Fruit fly (Drosophila melanogaster): ENCODE data around the gene CG31115.

The CG31115 gene

DNA sequence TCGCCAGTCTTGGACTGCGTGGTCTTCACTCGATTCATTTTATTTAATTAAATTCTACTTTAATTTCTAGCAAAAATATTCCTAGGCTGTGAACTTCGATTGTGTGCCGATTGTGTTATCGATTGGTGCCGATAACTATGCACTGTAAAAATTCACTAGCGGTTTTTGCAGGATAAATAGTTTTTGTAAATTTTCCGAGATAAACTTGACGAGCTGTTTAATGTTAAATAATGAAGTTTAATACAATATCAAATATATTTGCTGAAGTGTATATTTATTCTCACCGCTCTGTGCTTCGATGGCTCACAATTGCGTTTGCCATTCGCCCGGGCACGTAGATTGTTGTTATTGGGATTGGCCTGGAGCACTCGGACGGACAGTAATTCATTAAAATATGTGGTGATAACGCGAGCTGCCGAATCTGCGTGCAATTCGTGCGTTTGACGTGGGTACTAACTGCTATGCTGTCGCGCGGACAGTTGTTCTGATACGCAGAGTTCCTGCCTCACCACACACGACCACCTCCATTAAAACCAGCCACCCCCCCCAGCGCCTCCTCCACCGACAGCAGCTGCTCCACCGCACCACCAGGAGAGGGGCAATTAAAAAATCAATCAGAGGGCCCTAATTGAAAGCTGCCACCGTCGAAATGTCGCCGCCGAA is 11.7 kb upstream of the CG31115 start, which contains the start of the genes EMC6 and Hr96 (continued):
- TF ChIP-seq gsb-n (tag; optimal IDR thresholded peaks at IDR 0.05) (no peak), sd (tag; optimal IDR thresholded peaks at IDR 0.05) (peak; percentile 88), Dp (GFP tag; optimal IDR thresholded peaks at IDR 0.05) (peak; percentile 39), H2.0 (GFP tag; IDR thresholded peaks at IDR 0.05) (peak; percentile 90), CG4617 (GFP tag; optimal IDR thresholded peaks at IDR 0.05; ENCODE audit: borderline replicate concordance) (peak; percentile 99), CG32767 (GFP tag; IDR thresholded peaks at IDR 0.05) (peak; percentile 87), pfk (GFP tag; optimal IDR thresholded peaks at IDR 0.05) (peak; percentile 29), CG4707 (GFP tag; optimal IDR thresholded peaks at IDR 0.05) (peak; percentile 72), E2f1 (GFP tag; IDR thresholded peaks at IDR 0.05) (peak; percentile 91), CG7372 (GFP tag; IDR thresholded peaks at IDR 0.05) (peak; percentile 91), CG18619 (GFP tag; optimal IDR thresholded peaks at IDR 0.05) (peak; percentile 91), croc (GFP tag; conservative IDR thresholded peaks at IDR 0.05) (peak; percentile 79), CG1603 (tag; optimal IDR thresholded peaks at IDR 0.05) (peak; percentile 97), CG18011 (GFP tag; optimal IDR thresholded peaks at IDR 0.05) (peak; percentile 83), lmd (GFP tag; IDR thresholded peaks at IDR 0.05) (peak; percentile 92), CG7987 (GFP tag; optimal IDR thresholded peaks at IDR 0.05) (peak; percentile 86), Scr (GFP tag; IDR thresholded peaks at IDR 0.05; ENCODE audit: partially characterized antibody) (peak; percentile 69), Myb (GFP tag; optimal IDR thresholded peaks at IDR 0.05) (peak; percentile 70), CG1647 (GFP tag; optimal IDR thresholded peaks at IDR 0.05) (peak; percentile 93), tin (GFP tag; optimal IDR thresholded peaks at IDR 0.05) (peak; percentile 94), CG14667 (GFP tag; IDR thresholded peaks at IDR 0.05) (peak; percentile 88), CG2116 (GFP tag; optimal IDR thresholded peaks at IDR 0.05) (peak; percentile 86), Poxn (GFP tag; IDR thresholded peaks at IDR 0.05) (peak; percentile 77), sisA (GFP tag; IDR thresholded peaks at IDR 0.05) (peak; percentile 93), CG12299 (tag; optimal IDR thresholded peaks at IDR 0.05) (peak; percentile 90), bcd (GFP tag; optimal IDR thresholded peaks at IDR 0.05) (peak; percentile 94), ato (GFP tag; IDR thresholded peaks at IDR 0.05; ENCODE audit: partially characterized antibody) (peak; percentile 82), ranshi (GFP tag; IDR thresholded peaks at IDR 0.05) (peak; percentile 91), CG17802 (tag; optimal IDR thresholded peaks at IDR 0.05) (peak; percentile 82), sob (GFP tag; IDR thresholded peaks at IDR 0.05) (peak; percentile 96), emc (GFP tag; optimal IDR thresholded peaks at IDR 0.05) (peak; percentile 82), fd3F (GFP tag; optimal IDR thresholded peaks at IDR 0.05) (peak; percentile 91), Chrac-16 (GFP tag; optimal IDR thresholded peaks at IDR 0.05) (peak; percentile 96), HmgD (GFP tag; optimal IDR thresholded peaks at IDR 0.05) (peak; percentile 55), Gug (GFP tag; IDR thresholded peaks at IDR 0.05) (peak; percentile 93), CG10543 (GFP tag; optimal IDR thresholded peaks at IDR 0.05) (peak; percentile 93), Aef1 (GFP tag; IDR thresholded peaks at IDR 0.05) (peak; percentile 98), caup (GFP tag; optimal IDR thresholded peaks at IDR 0.05; ENCODE audit: severe bottlenecking) (peak; percentile 94), D19B (GFP tag; optimal IDR thresholded peaks at IDR 0.05) (peak; percentile 81), CG18262 (tag; optimal IDR thresholded peaks at IDR 0.05) (peak; percentile 89), hb (GFP tag; IDR thresholded peaks at IDR 0.05; ENCODE audit: partially characterized antibody) (peak; percentile 61; the same call in 2 of the 3 replicates), pita (GFP tag; optimal IDR thresholded peaks at IDR 0.05) (no peak), CG7928 (GFP tag; optimal IDR thresholded peaks at IDR 0.05) (peak; percentile 68), HHEX (GFP tag; optimal IDR thresholded peaks at IDR 0.05) (peak; percentile 91), sr (GFP tag; IDR thresholded peaks at IDR 0.05) (peak; percentile 73; the same call in 2 of the 3 replicates), CG8765 (GFP tag; IDR thresholded peaks at IDR 0.05) (peak; percentile 89), CG31388 (GFP tag; optimal IDR thresholded peaks at IDR 0.05) (peak; percentile 71), lab (GFP tag; optimal IDR thresholded peaks at IDR 0.05) (peak; percentile 96), CG3163 (GFP tag; optimal IDR thresholded peaks at IDR 0.05) (peak; percentile 68)
